Worm (Caenorhabditis elegans): ENCODE results near the gene msp-59.

DNA sequence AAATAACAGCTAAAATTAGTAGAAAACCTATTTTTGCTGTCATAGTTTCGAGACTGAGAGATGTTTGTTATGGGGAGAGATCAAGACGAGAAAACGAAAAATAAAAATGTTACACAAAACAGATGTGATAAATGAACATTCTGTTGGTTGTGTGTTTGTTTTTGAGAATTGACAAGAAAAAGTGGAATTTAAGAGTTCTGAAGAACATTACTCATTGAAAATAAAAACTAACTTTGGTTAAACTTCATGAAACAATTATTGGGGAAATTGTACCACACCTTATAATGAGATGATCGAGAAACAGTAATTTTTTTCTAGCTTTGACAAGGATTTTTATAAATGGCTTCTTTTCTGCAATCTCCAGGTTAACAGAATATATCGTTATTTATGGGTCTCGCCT, 40.5 kb upstream of the msp-59 start, which contains the start of gene Y4C6B.7:
- TF ChIP-seq ceh-22 (tag; optimal IDR thresholded peaks at IDR 0.05) (no peak), ceh-18 (tag; optimal IDR thresholded peaks at IDR 0.05) (no peak), lin-11 (tag; optimal IDR thresholded peaks at IDR 0.05) (no peak), ets-4 (tag; optimal IDR thresholded peaks at IDR 0.05) (no peak), nhr-11 (tag; optimal IDR thresholded peaks at IDR 0.05) (no peak), pha-4 (tag; optimal IDR thresholded peaks at IDR 0.05) (no peak), pqm-1 (tag; optimal IDR thresholded peaks at IDR 0.05) (no peak), unc-86 (tag; optimal IDR thresholded peaks at IDR 0.05) (no peak), ttx-3 (tag; optimal IDR thresholded peaks at IDR 0.05) (no peak), nfya-1 (tag; optimal IDR thresholded peaks at IDR 0.05) (no peak), tbx-7 (tag; optimal IDR thresholded peaks at IDR 0.05) (no peak)

Data from whole organism, late embryonic.